Fruit fly (Drosophila melanogaster) whole organism, wandering third instar larva: ENCODE measurements around the gene jvl.

Experiments used
- Abd-B ChIP-seq: fragments of >200 bp; optimal IDR thresholded peaks from 2 replicates; lab custom pipeline; 2017; ENCODE audit warnings: missing biosample characterization, missing genetic modification characterization
- CG32264 ChIP-seq: fragments of 200-800 bp; sonication (Bioruptor generic); optimal IDR thresholded peaks from 2 replicates; lab custom pipeline; 2016; ENCODE audit warnings: missing biosample characterization, missing genetic modification characterization
- CrebA ChIP-seq: fragments of 200-800 bp; sonication (Bioruptor generic); optimal IDR thresholded peaks from 2 replicates; lab custom pipeline; 2016; ENCODE audit warnings: missing biosample characterization, mild to moderate bottlenecking, missing genetic modification characterization, borderline replicate concordance
- Dfd ChIP-seq: fragments of >200 bp; optimal IDR thresholded peaks from 2 replicates; lab custom pipeline; 2017; ENCODE audit warnings: missing biosample characterization, missing genetic modification characterization
- Dif ChIP-seq: fragments of 200-275, 200-300 bp; sonication (Bioruptor generic); optimal IDR thresholded peaks from 2 replicates; lab custom pipeline; 2018; ENCODE audit warnings: missing biosample characterization, missing genetic modification characterization; ENCODE audit not compliant: partially characterized antibody
- GATAd ChIP-seq: sonication (Bioruptor generic); optimal IDR thresholded peaks from 2 replicates; lab custom pipeline; 2016; ENCODE audit warnings: missing biosample characterization, missing genetic modification characterization
- HLH106 ChIP-seq: fragments of 200-800 bp; optimal IDR thresholded peaks from 3 replicates; lab custom pipeline; 2019; ENCODE audit warnings: missing biosample characterization, mild to moderate bottlenecking, missing genetic modification characterization, moderate library complexity
- Hnf4 ChIP-seq: fragments of 200-800 bp; sonication (Bioruptor generic); optimal IDR thresholded peaks from 2 replicates; lab custom pipeline; 2016; ENCODE audit warnings: missing biosample characterization, mild to moderate bottlenecking, missing genetic modification characterization
- Hr78 ChIP-seq: fragments of >200 bp; optimal IDR thresholded peaks from 2 replicates; lab custom pipeline; 2017; ENCODE audit warnings: missing biosample characterization, missing genetic modification characterization
- Hr83 ChIP-seq: fragments of 200-300 bp; sonication (Bioruptor generic); optimal IDR thresholded peaks from 2 replicates; lab custom pipeline; 2016; ENCODE audit warnings: missing biosample characterization, mild to moderate bottlenecking, missing genetic modification characterization, moderate library complexity; ENCODE audit not compliant: poor library complexity, severe bottlenecking
- Jra ChIP-seq: sonication (Bioruptor generic); optimal IDR thresholded peaks from 2 replicates; lab custom pipeline; 2016; ENCODE audit warnings: missing biosample characterization, missing genetic modification characterization
- Mio ChIP-seq: sonication (Bioruptor generic); optimal IDR thresholded peaks from 2 replicates; lab custom pipeline; 2016; ENCODE audit warnings: missing biosample characterization, missing genetic modification characterization
- Myc ChIP-seq: fragments of >200 bp; optimal IDR thresholded peaks from 2 replicates; lab custom pipeline; 2017
- N ChIP-seq: fragments of >200 bp; optimal IDR thresholded peaks from 2 replicates; lab custom pipeline; 2018; ENCODE audit warnings: missing biosample characterization, missing external identifiers, missing genetic modification characterization
- OdsH ChIP-seq: fragments of 200-800 bp; sonication (Bioruptor generic); optimal IDR thresholded peaks from 2 replicates; lab custom pipeline; 2016; ENCODE audit warnings: missing biosample characterization, mild to moderate bottlenecking, missing genetic modification characterization
- Rel ChIP-seq, 2 experiments: fragments of 200-800 bp; sonication (Bioruptor generic) in 1 of 2; optimal IDR thresholded peaks; 2 replicates in 1 of 2; 3 replicates in 1 of 2; lab custom pipeline; 2016 to 2019; ENCODE audit warnings: mild to moderate bottlenecking in 2 of 2, missing biosample characterization in 2 of 2, missing genetic modification characterization in 2 of 2, moderate library complexity in 1 of 2
- Sp1 ChIP-seq: fragments of 200-800 bp; sonication (Bioruptor generic); optimal IDR thresholded peaks from 3 replicates; lab custom pipeline; 2019; ENCODE audit warnings: missing biosample characterization, mild to moderate bottlenecking, missing genetic modification characterization, moderate library complexity
- Vsx2 ChIP-seq: fragments of 200-300, 225-300 bp; sonication (Bioruptor generic); optimal IDR thresholded peaks from 2 replicates; lab custom pipeline; 2018; ENCODE audit warnings: missing biosample characterization, missing genetic modification characterization; ENCODE audit not compliant: partially characterized antibody
- br ChIP-seq: fragments of 200-800 bp; sonication (Bioruptor generic); optimal IDR thresholded peaks from 2 replicates; lab custom pipeline; 2016; ENCODE audit warnings: missing biosample characterization, missing genetic modification characterization
- brk ChIP-seq: fragments of 200-800 bp; sonication (Bioruptor generic); optimal IDR thresholded peaks from 2 replicates; lab custom pipeline; 2016; ENCODE audit warnings: missing biosample characterization, mild to moderate bottlenecking, missing genetic modification characterization
- dl ChIP-seq, 2 experiments: fragments of 175-275, 200-275 bp in 1 of 2; fragments of 200-275 bp in 1 of 2; sonication (Bioruptor generic); optimal IDR thresholded peaks; lab custom pipeline; 2018; ENCODE audit warnings: mild to moderate bottlenecking in 2 of 2, missing biosample characterization in 2 of 2, missing genetic modification characterization in 2 of 2, moderate library complexity in 2 of 2; ENCODE audit not compliant: partially characterized antibody in 2 of 2, insufficient read depth in 1 of 2
- dmrt93B ChIP-seq: fragments of 200-800 bp; sonication (Bioruptor generic); optimal IDR thresholded peaks from 2 replicates; lab custom pipeline; 2018; ENCODE audit warnings: missing biosample characterization, mild to moderate bottlenecking, missing genetic modification characterization
- dsf ChIP-seq: sonication (Bioruptor generic); optimal IDR thresholded peaks from 2 replicates; lab custom pipeline; 2016; ENCODE audit warnings: missing biosample characterization, missing genetic modification characterization, borderline replicate concordance
- ey ChIP-seq: fragments of 200-800 bp; sonication (Bioruptor generic); optimal IDR thresholded peaks from 2 replicates; lab custom pipeline; 2016; ENCODE audit warnings: missing biosample characterization, missing genetic modification characterization
- foxo ChIP-seq, 2 experiments: fragments of 200-800 bp; sonication (Bioruptor generic); optimal IDR thresholded peaks; 2 replicates in 1 of 2; 3 replicates in 1 of 2; lab custom pipeline; 2016 to 2017; ENCODE audit warnings: missing biosample characterization in 2 of 2, missing genetic modification characterization in 2 of 2
- fru ChIP-seq: fragments of 200-800 bp; sonication (Bioruptor generic); optimal IDR thresholded peaks from 3 replicates; lab custom pipeline; 2016; ENCODE audit warnings: missing biosample characterization, mild to moderate bottlenecking, missing genetic modification characterization
- h ChIP-seq: fragments of 200-800 bp; sonication (Bioruptor generic); optimal IDR thresholded peaks from 3 replicates; lab custom pipeline; 2016; ENCODE audit warnings: missing biosample characterization, mild to moderate bottlenecking, missing genetic modification characterization
- jim ChIP-seq: fragments of 175-275, 200-325 bp; sonication (Bioruptor generic); optimal IDR thresholded peaks from 2 replicates; lab custom pipeline; 2016; ENCODE audit warnings: missing biosample characterization, mild to moderate bottlenecking, missing genetic modification characterization
- lola ChIP-seq: fragments of >200 bp; optimal IDR thresholded peaks from 2 replicates; lab custom pipeline; 2017; ENCODE audit warnings: missing biosample characterization, missing genetic modification characterization
- pan ChIP-seq: fragments of >200 bp; optimal IDR thresholded peaks from 2 replicates; lab custom pipeline; 2017
- psq ChIP-seq: fragments of 200-800 bp; sonication (Bioruptor generic); optimal IDR thresholded peaks from 3 replicates; lab custom pipeline; 2017; ENCODE audit warnings: missing biosample characterization, mild to moderate bottlenecking, missing genetic modification characterization, moderate library complexity
- rgr ChIP-seq: fragments of 200-800 bp; sonication (Bioruptor generic); optimal IDR thresholded peaks from 3 replicates; lab custom pipeline; 2016; ENCODE audit warnings: missing biosample characterization, mild to moderate bottlenecking, missing genetic modification characterization
- sage ChIP-seq: fragments of 200-800 bp; sonication (Bioruptor generic); optimal IDR thresholded peaks from 2 replicates; lab custom pipeline; 2016; ENCODE audit warnings: missing biosample characterization, mild to moderate bottlenecking, missing genetic modification characterization
- sv ChIP-seq: fragments of 200-800 bp; sonication (Bioruptor generic); optimal IDR thresholded peaks from 3 replicates; lab custom pipeline; 2016; ENCODE audit warnings: missing biosample characterization, missing genetic modification characterization
- tai ChIP-seq: sonication (Bioruptor generic); optimal IDR thresholded peaks from 2 replicates; lab custom pipeline; 2016; ENCODE audit warnings: missing biosample characterization, missing genetic modification characterization
- usp ChIP-seq: fragments of >200 bp; optimal IDR thresholded peaks from 2 replicates; lab custom pipeline; 2017; ENCODE audit warnings: missing biosample characterization, missing genetic modification characterization
- woc ChIP-seq: sonication (Bioruptor generic); optimal IDR thresholded peaks from 2 replicates; lab custom pipeline; 2016; ENCODE audit warnings: missing biosample characterization, mild to moderate bottlenecking, missing genetic modification characterization

Gene jvl

dm6 chr3R:14721942-14722939, 19.1 kb upstream of the jvl start:
- TF ChIP-seq sv (GFP tag; lab: Kevin White, UChicago) (peak; percentile 48), Hnf4 (GFP tag; lab: Kevin White, UChicago) (peak; percentile 56), Mio (GFP tag; lab: Kevin White, UChicago) (no peak), Vsx2 (GFP tag; lab: Kevin White, UChicago) (no peak), Dfd (no peak), rgr (GFP tag; lab: Kevin White, UChicago) (peak; percentile 70), woc (no peak), Sp1 (GFP tag; lab: Kevin White, UChicago) (peak; percentile 28), jim (GFP tag; lab: Kevin White, UChicago) (no peak), ey (GFP tag; lab: Kevin White, UChicago) (peak; percentile 69), dl (GFP tag; optimal IDR thresholded peaks at IDR 0.05; lab: Kevin White, UChicago; ENCODE audit: insufficient read depth in 1 of 2, partially characterized antibody in 2 of 2) (peak in 1 of 2 experiments; percentile 2), Rel (GFP tag; optimal IDR thresholded peaks at IDR 0.05; lab: Kevin White, UChicago) (no peak), Rel (tag; optimal IDR thresholded peaks at IDR 0.05; lab: Kevin White, UChicago) (peak; percentile 92), Hr78 (no peak), h (peak; percentile 55), dmrt93B (GFP tag; lab: Kevin White, UChicago) (peak; percentile 25), CG32264 (GFP tag; lab: Kevin White, UChicago) (no peak), Jra (GFP tag; lab: Kevin White, UChicago) (peak; percentile 0), foxo (GFP tag; optimal IDR thresholded peaks at IDR 0.05; lab: Kevin White, UChicago) (peak in 1 of 2 experiments; percentile 75), GATAd (no peak), Dif (GFP tag; lab: Kevin White, UChicago) (peak; percentile 36), br (GFP tag; lab: Kevin White, UChicago) (peak; percentile 50), fru (GFP tag; lab: Kevin White, UChicago) (peak; percentile 56), tai (GFP tag; lab: Kevin White, UChicago) (peak; percentile 45), Myc (no peak), lola (GFP tag; lab: Kevin White, UChicago) (no peak), psq (GFP tag; lab: Kevin White, UChicago) (peak; percentile 41), HLH106 (tag; lab: Kevin White, UChicago) (peak; percentile 45), OdsH (peak; percentile 48)

DNA sequence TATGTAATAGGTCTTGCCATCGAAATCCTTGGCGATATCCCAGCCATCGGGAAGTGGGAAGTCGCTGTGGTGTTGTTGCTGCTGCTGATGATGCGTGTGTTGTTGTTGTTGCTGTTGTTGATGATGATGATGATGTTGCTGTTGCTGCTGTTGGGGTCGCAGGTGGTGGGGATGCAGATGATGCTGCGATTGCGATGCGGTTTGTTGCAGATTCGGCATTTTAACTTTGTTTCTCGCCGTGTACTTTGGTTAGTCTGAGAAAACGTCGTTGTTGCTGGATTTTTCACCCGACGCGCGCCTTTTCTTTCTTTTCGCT, 18.1 kb upstream of the jvl start:
- TF ChIP-seq Dfd, result peak; percentile 38
- TF ChIP-seq Vsx2 (GFP tag; lab: Kevin White, UChicago), result no peak
- TF ChIP-seq CrebA, result no peak

- TF ChIP-seq Hr78 (peak; percentile 84), Mio (GFP tag; lab: Kevin White, UChicago) (no peak), fru (GFP tag; lab: Kevin White, UChicago) (peak; percentile 65), ey (GFP tag; lab: Kevin White, UChicago) (peak; percentile 65), Hr83 (GFP tag; lab: Kevin White, UChicago) (peak; percentile 60), Hnf4 (GFP tag; lab: Kevin White, UChicago) (peak; percentile 57), OdsH (peak; percentile 3), N (GFP tag; lab: Kevin White, UChicago) (peak; percentile 97), Dfd (no peak), usp (GFP tag; lab: Kevin White, UChicago) (no peak), lola (GFP tag; lab: Kevin White, UChicago) (no peak), HLH106 (tag; lab: Kevin White, UChicago) (peak; percentile 59), foxo (GFP tag; optimal IDR thresholded peaks at IDR 0.05; lab: Kevin White, UChicago) (peak in 1 of 2 experiments; percentile 72), Rel (GFP tag; optimal IDR thresholded peaks at IDR 0.05; lab: Kevin White, UChicago) (no peak), Rel (tag; optimal IDR thresholded peaks at IDR 0.05; lab: Kevin White, UChicago) (peak; percentile 97), br (GFP tag; lab: Kevin White, UChicago) (peak; percentile 13), jim (GFP tag; lab: Kevin White, UChicago) (peak; percentile 74), tai (GFP tag; lab: Kevin White, UChicago) (peak; percentile 68), GATAd (no peak), dl (GFP tag; optimal IDR thresholded peaks at IDR 0.05; lab: Kevin White, UChicago; ENCODE audit: insufficient read depth in 1 of 2, partially characterized antibody in 2 of 2) (peak; percentile 82 to 86), rgr (GFP tag; lab: Kevin White, UChicago) (peak; percentile 51), Vsx2 (GFP tag; lab: Kevin White, UChicago) (no peak), h (peak; percentile 84), sage (no peak), sv (GFP tag; lab: Kevin White, UChicago) (peak; percentile 47), Sp1 (GFP tag; lab: Kevin White, UChicago) (peak; percentile 48), pan (lab: Kevin White, UChicago) (no peak), brk (GFP tag; lab: Kevin White, UChicago) (peak; percentile 37), Dif (GFP tag; lab: Kevin White, UChicago) (peak; percentile 88), Abd-B (GFP tag; lab: Kevin White, UChicago) (no peak), dmrt93B (GFP tag; lab: Kevin White, UChicago) (peak; percentile 46), woc (peak; percentile 70), CrebA (no peak), dsf (GFP tag; lab: Kevin White, UChicago) (no peak)
These were observed 17.5 kb upstream of the jvl start, which contains the start of gene kibra for dm6 chr3R:14723671-14724500. Gene kibra (minus strand): TSS chr3R:14724261.
